Worm (Caenorhabditis elegans): ENCODE data around the gene sec-3.

ce11 chrX:3115134-3116032, 15.7 kb upstream of the sec-3 start:
- TF ChIP-seq ama-1 (optimal IDR thresholded peaks at IDR 0.05), result peak; percentile 85
- TF ChIP-seq arid-1 (GFP tag; conservative IDR thresholded peaks at IDR 0.05), result no peak
- peak; percentile 64 for TF ChIP-seq hlh-30 (tag; optimal IDR thresholded peaks at IDR 0.05; ENCODE audit: insufficient read depth)
- peak; percentile 89 for TF ChIP-seq aha-1 (tag)
- no peak for TF ChIP-seq mep-1 (tag; optimal IDR thresholded peaks at IDR 0.05)
- no peak for TF ChIP-seq lin-13 (GFP tag; optimal IDR thresholded peaks at IDR 0.05)
- TF ChIP-seq lin-29 (GFP tag; IDR thresholded peaks at IDR 0.05), result no peak

Measured in whole organism, L4 larva.